Fruit fly (Drosophila melanogaster): Measurements from ENCODE around the gene rudhira.
A peak's percentile ranks its signal among the peaks of the same experiment; 100 is the strongest.

rudhira gene

dm6 chrX:11852310-11852709 lies 35.6 kb downstream of the rudhira start, which contains the start of gene p24-1 (continued):
- TF ChIP-seq CG34376 (GFP tag; optimal IDR thresholded peaks at IDR 0.05) (peak; percentile 51), CG12769 (tag; optimal IDR thresholded peaks at IDR 0.05) (peak; percentile 30), Bgb (GFP tag; IDR thresholded peaks at IDR 0.05; ENCODE audit: partially characterized antibody) (peak; percentile 93), jumu (GFP tag; optimal IDR thresholded peaks at IDR 0.05) (peak; percentile 65), trem (tag; optimal IDR thresholded peaks at IDR 0.05) (peak; percentile 54), CG12155 (GFP tag; optimal IDR thresholded peaks at IDR 0.05) (peak; percentile 73), CG2889 (GFP tag; IDR thresholded peaks at IDR 0.05) (no peak), jing (GFP tag; optimal IDR thresholded peaks at IDR 0.05) (no peak), CG3726 (GFP tag; IDR thresholded peaks at IDR 0.05) (no peak), pho (GFP tag; optimal IDR thresholded peaks at IDR 0.05) (peak; percentile 47), CG10654 (GFP tag; optimal IDR thresholded peaks at IDR 0.05) (no peak), CG34224 (GFP tag; IDR thresholded peaks at IDR 0.05; ENCODE audit: partially characterized antibody) (peak; percentile 89), Hsf (GFP tag; optimal IDR thresholded peaks at IDR 0.05) (peak; percentile 48), CG12299 (tag; optimal IDR thresholded peaks at IDR 0.05) (no peak), CTCF (GFP tag; optimal IDR thresholded peaks at IDR 0.05) (no peak), ind (GFP tag; optimal IDR thresholded peaks at IDR 0.05) (peak; percentile 37), CG5245 (GFP tag; optimal IDR thresholded peaks at IDR 0.05) (no peak), Max (GFP tag; optimal IDR thresholded peaks at IDR 0.05) (no peak), Dll (GFP tag; IDR thresholded peaks at IDR 0.05; ENCODE audit: partially characterized antibody) (peak; percentile 83), zfh2 (GFP tag; optimal IDR thresholded peaks at IDR 0.05) (peak; percentile 76), CG7963 (GFP tag; IDR thresholded peaks at IDR 0.05; ENCODE audit: partially characterized antibody) (peak; percentile 74), dpn (GFP tag; optimal IDR thresholded peaks at IDR 0.05) (peak; percentile 51 to 64), CG11398 (GFP tag; optimal IDR thresholded peaks at IDR 0.05) (no peak), fu2 (GFP tag; optimal IDR thresholded peaks at IDR 0.05) (peak; percentile 50), sna (GFP tag; IDR thresholded peaks at IDR 0.05; ENCODE audit: partially characterized antibody) (peak; percentile 82), Opbp (GFP tag; IDR thresholded peaks at IDR 0.05; ENCODE audit: partially characterized antibody) (peak; percentile 92), Rfx (GFP tag; IDR thresholded peaks at IDR 0.05) (peak; percentile 81), Dbx (GFP tag; IDR thresholded peaks at IDR 0.05) (peak; percentile 71; the same call in 2 of the 3 replicates), CG11504 (tag; optimal IDR thresholded peaks at IDR 0.05) (peak; percentile 36), chn (GFP tag; optimal IDR thresholded peaks at IDR 0.05) (peak; percentile 60), fd3F (GFP tag; optimal IDR thresholded peaks at IDR 0.05) (no peak), D (optimal IDR thresholded peaks at IDR 0.05) (no peak), D (GFP tag; optimal IDR thresholded peaks at IDR 0.05) (no peak), crp (GFP tag; optimal IDR thresholded peaks at IDR 0.05) (peak in 1 of 2 experiments; percentile 45), dmrt99B (tag; optimal IDR thresholded peaks at IDR 0.05) (no peak), CG7839 (tag; optimal IDR thresholded peaks at IDR 0.05) (peak; percentile 25), CG10267 (tag; optimal IDR thresholded peaks at IDR 0.05) (peak; percentile 95), MTF-1 (GFP tag; optimal IDR thresholded peaks at IDR 0.05; ENCODE audit: borderline replicate concordance) (peak; percentile 37), bigmax (GFP tag; optimal IDR thresholded peaks at IDR 0.05) (no peak), CG11696 (GFP tag; IDR thresholded peaks at IDR 0.05) (no peak), esg (GFP tag; conservative IDR thresholded peaks at IDR 0.05) (no peak), CG17912 (GFP tag; optimal IDR thresholded peaks at IDR 0.05) (peak; percentile 15), CG10979 (tag; optimal IDR thresholded peaks at IDR 0.05) (peak; percentile 14), gce (GFP tag; IDR thresholded peaks at IDR 0.05) (no peak), Hr51 (GFP tag; optimal IDR thresholded peaks at IDR 0.05) (peak in 1 of 2 experiments; percentile 49), Dek (tag; optimal IDR thresholded peaks at IDR 0.05) (no peak), sens-2 (GFP tag; IDR thresholded peaks at IDR 0.05) (no peak), CG9215 (GFP tag; IDR thresholded peaks at IDR 0.05) (no peak; the same call in 1 of the 2 replicates), CG31224 (GFP tag; IDR thresholded peaks at IDR 0.05) (no peak), Ada2b (GFP tag; IDR thresholded peaks at IDR 0.05) (no peak), gcm (GFP tag; optimal IDR thresholded peaks at IDR 0.05) (peak; percentile 60)

All from whole organism, embryonic.